Fruit fly (Drosophila melanogaster): Measurements from ENCODE around the gene CG42502.

CG42502 gene

DNA sequence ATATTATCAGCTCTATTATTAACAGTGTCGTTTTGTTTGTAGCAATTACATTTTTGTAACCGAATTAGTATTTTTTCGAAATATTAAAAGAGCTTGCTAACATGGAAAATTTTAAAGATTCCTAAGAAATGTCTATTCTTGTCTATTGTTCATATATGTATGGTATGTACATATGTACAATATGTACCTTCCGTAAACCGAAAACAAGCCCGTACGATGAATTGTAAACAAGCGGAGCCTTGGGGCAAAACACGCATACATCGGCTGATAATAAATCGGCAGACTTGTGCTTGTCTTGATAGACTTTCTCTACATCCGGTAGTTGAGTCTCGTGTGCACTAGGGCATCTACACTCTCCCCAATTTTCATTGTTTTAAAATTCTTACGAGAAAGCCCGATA lies 11.8 kb upstream of the CG42502 start (continued):
- TF ChIP-seq dimm (GFP tag; IDR thresholded peaks at IDR 0.05) (no peak), TFAM (GFP tag; optimal IDR thresholded peaks at IDR 0.05) (no peak), croc (GFP tag; conservative IDR thresholded peaks at IDR 0.05) (no peak), CG3995 (GFP tag; optimal IDR thresholded peaks at IDR 0.05) (no peak), Drgx (GFP tag; IDR thresholded peaks at IDR 0.05) (no peak), CG6175 (GFP tag; IDR thresholded peaks at IDR 0.05) (no peak), slp2 (GFP tag; optimal IDR thresholded peaks at IDR 0.05) (no peak), ken (GFP tag; IDR thresholded peaks at IDR 0.05) (no peak), Lpt (GFP tag; optimal IDR thresholded peaks at IDR 0.05) (no peak), CG17802 (tag; optimal IDR thresholded peaks at IDR 0.05) (no peak), CG6813 (GFP tag; optimal IDR thresholded peaks at IDR 0.05) (peak; percentile 80), inv (GFP tag; IDR thresholded peaks at IDR 0.05; ENCODE audit: partially characterized antibody) (no peak), CG17568 (GFP tag; optimal IDR thresholded peaks at IDR 0.05) (peak; percentile 27), CG32767 (GFP tag; IDR thresholded peaks at IDR 0.05) (no peak), CG31441 (GFP tag; IDR thresholded peaks at IDR 0.05) (peak; percentile 27; the same call in 1 of the 2 replicates), CG10274 (GFP tag; optimal IDR thresholded peaks at IDR 0.05) (no peak), CG30020 (tag; optimal IDR thresholded peaks at IDR 0.05) (no peak), pfk (GFP tag; optimal IDR thresholded peaks at IDR 0.05) (peak; percentile 54), CG14667 (GFP tag; IDR thresholded peaks at IDR 0.05) (no peak), shn (GFP tag; optimal IDR thresholded peaks at IDR 0.05) (no peak), hth (optimal IDR thresholded peaks at IDR 0.05) (no peak), luna (GFP tag; optimal IDR thresholded peaks at IDR 0.05) (no peak), CG10979 (tag; optimal IDR thresholded peaks at IDR 0.05) (peak; percentile 4), pros (GFP tag; optimal IDR thresholded peaks at IDR 0.05) (no peak), CG13123 (GFP tag; optimal IDR thresholded peaks at IDR 0.05) (peak; percentile 19), dysf (GFP tag; IDR thresholded peaks at IDR 0.05) (no peak; the same call in 2 of the 3 replicates), CG7786 (GFP tag; optimal IDR thresholded peaks at IDR 0.05) (no peak), CG9817 (tag; optimal IDR thresholded peaks at IDR 0.05) (peak; percentile 9), vvl (GFP tag; IDR thresholded peaks at IDR 0.05) (no peak), Adf1 (GFP tag; IDR thresholded peaks at IDR 0.05) (no peak), hbn (GFP tag; IDR thresholded peaks at IDR 0.05; ENCODE audit: partially characterized antibody) (no peak), klu (GFP tag; IDR thresholded peaks at IDR 0.05) (no peak), CG8924 (tag; optimal IDR thresholded peaks at IDR 0.05) (peak; percentile 8), CG15073 (GFP tag; optimal IDR thresholded peaks at IDR 0.05) (no peak), Ada2b (GFP tag; IDR thresholded peaks at IDR 0.05) (no peak), sima (GFP tag; optimal IDR thresholded peaks at IDR 0.05) (no peak), Nf-YA (GFP tag; IDR thresholded peaks at IDR 0.05) (no peak), eve (GFP tag; optimal IDR thresholded peaks at IDR 0.05) (no peak), cwo (GFP tag; optimal IDR thresholded peaks at IDR 0.05) (peak; percentile 81), sc (optimal IDR thresholded peaks at IDR 0.05) (no peak), sc (GFP tag; optimal IDR thresholded peaks at IDR 0.05) (peak; percentile 47), CG6254 (GFP tag; optimal IDR thresholded peaks at IDR 0.05) (peak; percentile 38), BtbVII (GFP tag; optimal IDR thresholded peaks at IDR 0.05) (peak; percentile 7), Hey (tag; optimal IDR thresholded peaks at IDR 0.05) (peak; percentile 12), CG3838 (GFP tag; optimal IDR thresholded peaks at IDR 0.05) (peak; percentile 4), CG15269 (tag; optimal IDR thresholded peaks at IDR 0.05) (no peak), ash1 (GFP tag; optimal IDR thresholded peaks at IDR 0.05) (no peak), lola (GFP tag; optimal IDR thresholded peaks at IDR 0.05) (peak in 1 of 3 experiments; percentile 40), CG17829 (tag; optimal IDR thresholded peaks at IDR 0.05) (no peak), CG16863 (GFP tag; optimal IDR thresholded peaks at IDR 0.05) (peak; percentile 6), unpg (GFP tag; optimal IDR thresholded peaks at IDR 0.05) (peak; percentile 54), stc (GFP tag; IDR thresholded peaks at IDR 0.05) (no peak)
